Worm (Caenorhabditis elegans): Measurements from ENCODE around the gene F45D3.3.

- no peak for TF ChIP-seq nhr-237 (tag; optimal IDR thresholded peaks at IDR 0.05)
- TF ChIP-seq elt-3 (tag; optimal IDR thresholded peaks at IDR 0.05), result no peak
- no peak for TF ChIP-seq nhr-76 (tag; optimal IDR thresholded peaks at IDR 0.05)
- no peak for TF ChIP-seq snpc-4 (tag; optimal IDR thresholded peaks at IDR 0.05)
- no peak for TF ChIP-seq pha-4 (tag; optimal IDR thresholded peaks at IDR 0.05)
- no peak for TF ChIP-seq nhr-12 (tag; optimal IDR thresholded peaks at IDR 0.05)
- TF ChIP-seq ztf-11 (tag; optimal IDR thresholded peaks at IDR 0.05), result no peak
- TF ChIP-seq nhr-2 (tag; optimal IDR thresholded peaks at IDR 0.05), result no peak
- TF ChIP-seq tbx-8 (GFP tag; optimal IDR thresholded peaks at IDR 0.05), result no peak
- no peak for TF ChIP-seq blmp-1 (tag; optimal IDR thresholded peaks at IDR 0.05)
- no peak for TF ChIP-seq elt-1 (tag; optimal IDR thresholded peaks at IDR 0.05; ENCODE audit: borderline replicate concordance, insufficient read depth)
- TF ChIP-seq ham-2 (GFP tag; optimal IDR thresholded peaks at IDR 0.05), result no peak
- TF ChIP-seq unc-39 (tag; optimal IDR thresholded peaks at IDR 0.05), result no peak
Observed at ce11 chrV:12541207-12541606, 9.0 kb downstream of the F45D3.3 start.

Data from whole organism, mixed stage, embryonic.